Worm (Caenorhabditis elegans) whole organism, late embryonic: Measurements from ENCODE around the gene orc-2.

ENCODE experiments used
- F13H6.1 ChIP-seq: sonication (generic microtip); optimal IDR thresholded peaks from 2 replicates; lab custom pipeline; 2016; ENCODE audit warnings: missing genetic modification characterization, missing compliant biosample characterization
- gmeb-2 ChIP-seq: sonication (generic microtip); optimal IDR thresholded peaks from 2 replicates; lab custom pipeline; 2016; ENCODE audit warnings: missing genetic modification characterization, inconsistent platforms, missing compliant biosample characterization

- TF ChIP-seq F13H6.1 (tag; lab: Kevin White, UChicago) (no peak), gmeb-2 (tag; lab: Kevin White, UChicago) (no peak)
Measured at ce11 chrII:10868670-10869246, 5.0 kb upstream of the orc-2 start, which contains the start of the genes gmps-1 and cap-2.
